Worm (Caenorhabditis elegans) whole organism, dauer: ENCODE measurements around the gene Y42G9A.1.

Experiments
- unc-62 ChIP-seq: sonication (generic microtip); optimal IDR thresholded peaks from 2 replicates; lab custom pipeline; 2017; ENCODE audit warnings: missing biosample characterization, missing genetic modification reagents, missing genetic modification characterization

Gene Y42G9A.1

ce11 chrIII:6166634-6167033 lies 16.9 kb downstream of the Y42G9A.1 start:
- no peak for TF ChIP-seq unc-62 (GFP tag; lab: Kevin White, UChicago)

DNA sequence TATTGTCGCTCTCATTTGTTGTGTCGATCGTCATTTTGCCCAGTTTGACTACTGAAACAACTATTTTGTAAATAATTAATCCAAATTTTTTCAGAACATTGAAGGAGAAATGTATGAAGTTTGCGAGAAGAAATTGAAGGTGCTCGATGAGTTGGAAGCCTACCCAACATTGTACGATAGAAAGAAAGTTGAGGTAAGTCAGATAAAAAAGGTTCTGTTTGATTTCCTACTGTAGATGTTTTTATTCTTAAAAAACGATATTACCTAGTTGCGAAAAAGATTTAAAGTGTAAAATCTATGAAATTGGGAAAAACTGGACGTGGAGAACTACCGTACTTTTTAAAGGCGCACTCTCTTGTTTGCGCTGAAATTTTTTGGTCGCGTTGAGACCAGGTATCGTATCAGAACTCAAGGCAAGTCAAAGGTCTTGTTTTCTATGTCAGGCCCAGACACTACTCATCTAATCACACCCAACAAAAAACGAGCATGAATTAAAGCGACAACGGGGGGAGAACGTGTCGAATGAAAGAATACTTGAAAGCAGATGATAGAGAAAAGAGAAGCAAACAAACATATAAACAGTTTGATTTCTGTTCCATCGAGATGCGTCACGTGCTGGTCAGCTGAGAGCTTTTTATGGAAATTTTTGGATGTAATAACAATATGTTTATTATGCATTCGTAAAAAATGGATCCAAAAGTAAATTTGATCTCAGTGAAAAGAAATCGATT lies 18.9 kb downstream of the Y42G9A.1 start, which contains the start of gene efk-1:
TSS of gene efk-1 (minus strand) at position 51 of the 731 bp plus-strand sequence.
- no peak for TF ChIP-seq unc-62 (GFP tag; lab: Kevin White, UChicago)

ce11 chrIII:6170038-6170437 lies 20.3 kb downstream of the Y42G9A.1 start:
- TF ChIP-seq unc-62 (GFP tag; lab: Kevin White, UChicago) = no peak

DNA sequence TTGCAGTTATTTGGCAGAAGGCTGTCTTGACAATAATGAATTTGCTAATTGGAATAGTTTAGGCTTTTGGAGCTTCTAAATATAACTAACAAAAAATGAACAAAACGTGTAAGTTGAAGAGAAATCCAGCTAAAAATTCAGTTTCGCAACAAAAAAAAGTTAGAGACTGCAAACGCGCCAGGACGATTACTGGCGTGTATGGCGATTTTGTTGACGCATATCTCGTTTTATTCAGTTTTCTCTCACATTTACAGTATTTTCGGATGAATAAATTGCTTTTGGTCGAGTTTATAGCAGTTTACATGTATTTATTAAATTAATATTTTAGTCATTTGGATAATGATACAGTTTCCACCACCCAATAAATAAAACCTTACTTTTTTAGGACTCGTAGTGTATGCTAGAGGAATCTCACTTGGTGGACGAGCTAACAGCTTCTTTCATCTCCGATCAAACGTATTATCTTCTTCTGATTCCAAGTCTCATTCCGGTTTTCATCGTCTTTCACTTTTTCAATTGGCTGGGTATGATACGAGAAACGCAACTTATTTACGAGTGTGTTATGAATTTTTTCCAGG lies 23.3 kb downstream of the Y42G9A.1 start, which contains the start of the genes abcf-3 and F42A10.5:
TSS of gene abcf-3 (plus strand) at position 384 of the 578 bp plus-strand sequence.
TSS of gene F42A10.5 (minus strand) at position 458 of the 578 bp plus-strand sequence.
- no peak for TF ChIP-seq unc-62 (GFP tag; lab: Kevin White, UChicago)

DNA sequence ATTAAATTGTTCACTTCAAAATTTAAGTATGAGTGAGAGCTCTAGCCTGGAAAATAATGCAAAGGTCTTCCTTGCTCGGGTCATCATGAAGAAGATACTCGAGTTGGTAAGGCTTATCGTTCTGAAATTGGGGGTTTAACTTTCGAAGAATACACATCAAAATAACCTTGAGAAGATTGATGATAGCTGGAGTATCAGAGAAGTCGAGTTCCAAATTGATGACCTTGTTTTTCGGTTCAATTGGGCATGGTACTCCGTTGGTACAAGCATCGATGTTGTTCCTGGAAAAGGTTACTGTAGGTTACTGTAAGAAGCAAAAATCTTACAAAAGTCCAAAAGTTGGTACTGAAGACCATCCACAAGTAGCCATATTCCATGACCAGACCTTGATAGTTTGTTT lies 26.4 kb downstream of the Y42G9A.1 start:
- no peak for TF ChIP-seq unc-62 (GFP tag; lab: Kevin White, UChicago)

DNA sequence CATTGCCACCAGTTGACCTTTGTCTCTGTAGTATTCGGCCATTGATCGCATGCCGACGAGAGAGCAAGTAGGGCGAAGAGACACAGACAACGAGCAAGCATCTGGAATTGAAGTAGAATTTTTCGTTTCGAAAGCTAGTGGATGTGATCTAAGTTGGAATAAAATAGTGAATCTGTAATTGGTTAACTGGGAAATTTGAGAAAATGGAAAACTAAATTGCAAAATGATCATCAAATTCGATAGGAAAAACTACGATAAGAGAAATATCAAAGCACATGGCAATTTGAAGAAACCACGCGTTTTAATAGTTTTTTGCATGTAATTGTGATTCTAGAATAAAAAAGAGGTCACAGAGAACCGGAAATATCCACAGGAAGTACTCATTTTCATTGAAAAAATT lies 27.0 kb downstream of the Y42G9A.1 start, which contains the start of gene F42A10.6:
TSS of gene F42A10.6 (minus strand) at position 101 of the 400 bp plus-strand sequence.
- no peak for TF ChIP-seq unc-62 (GFP tag; lab: Kevin White, UChicago)

DNA sequence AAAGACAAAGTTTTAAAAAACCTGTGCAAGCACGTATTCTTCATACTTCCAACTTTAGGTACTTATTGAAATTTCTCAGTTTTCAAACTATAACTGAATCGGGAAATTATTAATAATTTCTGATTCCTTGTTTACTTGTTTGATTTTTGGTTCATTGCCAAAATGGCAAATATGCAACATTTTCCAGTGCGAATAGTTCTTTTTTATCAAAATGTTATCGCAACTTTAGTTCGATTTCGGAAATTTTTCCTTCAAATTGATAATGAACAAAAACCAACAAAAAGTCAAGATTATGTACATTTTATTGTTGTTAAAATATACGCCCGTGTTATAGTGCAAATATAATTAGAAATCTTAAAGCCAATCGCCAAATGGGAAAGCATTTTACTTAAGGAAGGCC lies 27.9 kb downstream of the Y42G9A.1 start:
- no peak for TF ChIP-seq unc-62 (GFP tag; lab: Kevin White, UChicago)

- TF ChIP-seq unc-62 (GFP tag; lab: Kevin White, UChicago) = no peak
These were observed 28.8 kb downstream of the Y42G9A.1 start, which contains the start of gene F42A10.7 for ce11 chrIII:6178586-6178985. F42A10.7 (minus strand) TSS chrIII:6178686.

ce11 chrIII:6179062-6179461 lies 29.3 kb downstream of the Y42G9A.1 start:
- no peak for TF ChIP-seq unc-62 (GFP tag; lab: Kevin White, UChicago)

ce11 chrIII:6180294-6180693 lies 30.5 kb downstream of the Y42G9A.1 start:
- no peak for TF ChIP-seq unc-62 (GFP tag; lab: Kevin White, UChicago)

ce11 chrIII:6183118-6183517 lies 33.4 kb downstream of the Y42G9A.1 start, which contains the start of gene nas-28:
nas-28 (minus strand) TSS chrIII:6183218.
- TF ChIP-seq unc-62 (GFP tag; lab: Kevin White, UChicago) = no peak

DNA sequence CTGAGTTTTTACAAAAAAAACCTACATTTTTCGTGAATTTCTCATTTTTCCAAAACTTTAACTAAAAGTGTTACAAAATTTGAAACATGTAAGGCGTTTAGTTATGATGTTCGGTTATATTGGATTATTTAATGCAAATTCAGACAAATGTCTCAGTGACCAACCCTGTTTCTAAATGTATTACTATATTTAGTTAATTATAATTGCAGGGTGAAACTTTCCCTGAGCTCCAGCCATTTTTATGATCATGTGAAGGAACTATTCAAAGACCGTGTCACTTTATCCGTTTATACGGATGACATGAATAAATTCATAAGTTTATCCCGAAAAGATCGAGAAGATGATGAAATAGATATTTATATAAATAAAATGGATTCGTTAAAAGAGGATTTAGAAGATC lies 41.0 kb downstream of the Y42G9A.1 start, which contains the start of gene C23G10.5:
TSS of gene C23G10.5 (plus strand) at position 301 of the 400 bp plus-strand sequence.
- TF ChIP-seq unc-62 (GFP tag; lab: Kevin White, UChicago) = no peak

ce11 chrIII:6194480-6194879 lies 44.7 kb downstream of the Y42G9A.1 start, which contains the start of gene ugt-66:
ugt-66 (minus strand) TSS chrIII:6194580.
- TF ChIP-seq unc-62 (GFP tag; lab: Kevin White, UChicago) = no peak

ce11 chrIII:6195718-6196117 lies 46.0 kb downstream of the Y42G9A.1 start:
- TF ChIP-seq unc-62 (GFP tag; lab: Kevin White, UChicago) = no peak

- no peak for TF ChIP-seq unc-62 (GFP tag; lab: Kevin White, UChicago)
These were observed 48.8 kb downstream of the Y42G9A.1 start, which contains the start of the genes C23G10.7 and rpn-2 for ce11 chrIII:6198378-6199234. C23G10.7 (minus strand) TSS chrIII:6198414. rpn-2 (plus strand) TSS chrIII:6199184.
